Fruit fly (Drosophila melanogaster) whole organism, embryonic: ENCODE measurements around the gene CG14395.
A peak's percentile ranks its signal among the peaks of the same experiment; 100 is the strongest.

Source experiments
- B-H2 ChIP-seq: fragments of 200-800 bp; sonication (Bioruptor generic); optimal IDR thresholded peaks from 2 replicates; lab custom pipeline; 2018; ENCODE audit warnings: missing biosample characterization, mild to moderate bottlenecking, missing genetic modification characterization
- CG2120 ChIP-seq: fragments of 200-800 bp; sonication (Bioruptor generic); optimal IDR thresholded peaks from 3 replicates; lab custom pipeline; 2016; ENCODE audit warnings: missing biosample characterization, missing genetic modification characterization
- CG3847 ChIP-seq: fragments of 200-800 bp; sonication (Bioruptor generic); IDR thresholded peaks from 2 replicates; pipeline ENCODE4 v1.3.6; 2022; ENCODE audit warnings: missing biosample characterization, missing genetic modification characterization
- CG4328 ChIP-seq: fragments of 200-800 bp; sonication (Bioruptor generic); optimal IDR thresholded peaks from 3 replicates; lab custom pipeline; 2017; ENCODE audit warnings: missing biosample characterization, missing genetic modification reagents, missing genetic modification characterization
- CG5180 ChIP-seq: fragments of 200-800 bp; sonication (Bioruptor generic); optimal IDR thresholded peaks from 3 replicates; lab custom pipeline; 2017; ENCODE audit warnings: missing biosample characterization, missing genetic modification characterization, mild to moderate bottlenecking, moderate library complexity, missing genetic modification reagents
- CG7745 ChIP-seq: fragments of 200-800 bp; sonication (Bioruptor generic); optimal IDR thresholded peaks from 2 replicates; lab custom pipeline; 2018; ENCODE audit warnings: missing biosample characterization, mild to moderate bottlenecking, missing genetic modification characterization, moderate library complexity
- CG8281 ChIP-seq: fragments of 200-800 bp; sonication (Bioruptor generic); optimal IDR thresholded peaks from 2 replicates; lab custom pipeline; 2018; ENCODE audit warnings: missing biosample characterization, mild to moderate bottlenecking, missing genetic modification characterization, moderate library complexity
- bigmax ChIP-seq: fragments of 200-800 bp; sonication (Bioruptor generic); optimal IDR thresholded peaks from 2 replicates; lab custom pipeline; 2018; ENCODE audit warnings: missing biosample characterization, mild to moderate bottlenecking, missing genetic modification characterization
- dpn ChIP-seq, 2 experiments: fragments of 200-800 bp; sonication (Bioruptor generic); optimal IDR thresholded peaks; 3 replicates each; lab custom pipeline; 2016; ENCODE audit warnings: missing biosample characterization in 2 of 2, missing genetic modification characterization in 2 of 2
- lov ChIP-seq, 2 experiments: fragments of 200-800 bp in 1 of 2; fragments of >200 bp in 1 of 2; sonication (Bioruptor generic) in 1 of 2; IDR thresholded peaks in 1 of 2; optimal IDR thresholded peaks in 1 of 2; 2 replicates in 1 of 2; 3 replicates in 1 of 2; pipeline versions ENCODE4 v1.3.6 to Lab custom; 2017 to 2022; ENCODE audit warnings: missing biosample characterization in 1 of 2, missing genetic modification characterization in 1 of 2
- org-1 ChIP-seq: fragments of 200-800 bp; sonication (Bioruptor generic); optimal IDR thresholded peaks from 2 replicates; lab custom pipeline; 2017; ENCODE audit warnings: missing biosample characterization, missing genetic modification characterization
- pros ChIP-seq: fragments of 200-800 bp; sonication (Bioruptor generic); optimal IDR thresholded peaks from 3 replicates; lab custom pipeline; 2019; ENCODE audit warnings: missing biosample characterization, mild to moderate bottlenecking, missing genetic modification characterization, moderate library complexity
- tna ChIP-seq: fragments of 200-800 bp; sonication (Bioruptor generic); IDR thresholded peaks from 2 replicates; pipeline ENCODE4 v1.3.6; 2022; ENCODE audit warnings: missing biosample characterization, missing genetic modification characterization; ENCODE audit not compliant: partially characterized antibody

dm6 chr3R:12647954-12648353, 14.7 kb upstream of the CG14395 start, which contains the start of gene Dtg:
- no peak for TF ChIP-seq CG4328 (GFP tag; lab: Kevin White, UChicago)
- no peak for TF ChIP-seq CG2120
- no peak for TF ChIP-seq B-H2 (GFP tag; lab: Kevin White, UChicago)
- TF ChIP-seq CG7745 (tag; lab: Kevin White, UChicago): no peak
- TF ChIP-seq pros: peak; percentile 65
- TF ChIP-seq CG3847 (GFP tag; lab: Robert Waterston, UW): no peak
- TF ChIP-seq CG5180 (GFP tag; lab: Kevin White, UChicago): peak; percentile 34
- TF ChIP-seq org-1: no peak
- peak; percentile 37 for TF ChIP-seq CG8281
- TF ChIP-seq tna (GFP tag; lab: Robert Waterston, UW): no peak
- TF ChIP-seq dpn (GFP tag; optimal IDR thresholded peaks at IDR 0.05; lab: Kevin White, UChicago): no peak
- no peak for TF ChIP-seq bigmax (GFP tag; lab: Kevin White, UChicago)
- TF ChIP-seq lov (optimal IDR thresholded peaks at IDR 0.05; lab: Kevin White, UChicago): no peak
- TF ChIP-seq lov (GFP tag; IDR thresholded peaks at IDR 0.05; lab: Robert Waterston, UW): no peak
